Worm (Caenorhabditis elegans) whole organism, L4 larva: ENCODE results near the gene daf-38.
A peak's percentile ranks its signal among the peaks of the same experiment; 100 is the strongest.

Experiments
- R02D3.7 ChIP-seq: fragments of 150-350 bp; sonication (generic microtip); optimal IDR thresholded peaks from 3 replicates; lab custom pipeline; 2014; ENCODE audit warnings: missing biosample characterization, missing genetic modification characterization
- T20F7.1 ChIP-seq: fragments of 200-800 bp; sonication (Bioruptor generic); optimal IDR thresholded peaks from 2 replicates; lab custom pipeline; 2018; ENCODE audit warnings: mild to moderate bottlenecking, missing genetic modification characterization, missing compliant biosample characterization
- attf-4 ChIP-seq: sonication (generic microtip); optimal IDR thresholded peaks from 3 replicates; lab custom pipeline; 2017; ENCODE audit warnings: missing biosample characterization, missing genetic modification characterization
- ceh-28 ChIP-seq: fragments of 150-350 bp; optimal IDR thresholded peaks from 2 replicates; lab custom pipeline; 2014; ENCODE audit warnings: missing biosample characterization, missing genetic modification reagents, missing genetic modification characterization
- ceh-32 ChIP-seq: sonication (generic microtip); optimal IDR thresholded peaks from 2 replicates; lab custom pipeline; 2016; ENCODE audit warnings: mild to moderate bottlenecking, missing genetic modification characterization, missing compliant biosample characterization; ENCODE audit not compliant: poor library complexity
- cey-2 ChIP-seq: sonication (generic microtip); optimal IDR thresholded peaks from 3 replicates; lab custom pipeline; 2017; ENCODE audit warnings: missing genetic modification characterization, mild to moderate bottlenecking, missing compliant biosample characterization, antibody characterized with exemption, borderline replicate concordance; ENCODE audit not compliant: insufficient read depth
- ctbp-1 ChIP-seq: fragments of 200-800 bp; sonication (Bioruptor generic); IDR thresholded peaks from 2 replicates; pipeline ENCODE4 v1.3.6; 2022; ENCODE audit warnings: missing genetic modification reagents, missing genetic modification characterization, missing compliant biosample characterization
- dmd-8 ChIP-seq: fragments of 200-800 bp; sonication (Bioruptor generic); IDR thresholded peaks from 2 replicates; pipeline ENCODE4 v1.3.6; 2022; ENCODE audit warnings: missing genetic modification characterization, missing compliant biosample characterization
- dve-1 ChIP-seq: sonication (generic microtip); optimal IDR thresholded peaks from 2 replicates; lab custom pipeline; 2017; ENCODE audit warnings: antibody characterized with exemption, mild to moderate bottlenecking, missing genetic modification characterization, missing compliant biosample characterization; ENCODE audit not compliant: insufficient read depth
- egl-43 ChIP-seq: fragments of 200-800 bp; sonication (Bioruptor generic); IDR thresholded peaks from 2 replicates; pipeline ENCODE4 v1.3.6; 2022; ENCODE audit warnings: missing genetic modification reagents, missing genetic modification characterization, missing compliant biosample characterization
- fos-1 ChIP-seq: fragments of 150-350 bp; optimal IDR thresholded peaks from 2 replicates; lab custom pipeline; 2014; ENCODE audit warnings: missing biosample characterization, missing genetic modification characterization
- hif-1 ChIP-seq, 2 experiments: sonication (generic microtip); optimal IDR thresholded peaks; 2 replicates each; lab custom pipeline; 2016 to 2017; ENCODE audit warnings: missing compliant biosample characterization in 2 of 2, missing genetic modification characterization in 2 of 2, missing genetic modification reagents in 2 of 2, missing genotype in 2 of 2, mild to moderate bottlenecking in 1 of 2
- hmg-1.1 ChIP-seq: fragments of 200-800 bp; sonication (Bioruptor generic); IDR thresholded peaks from 2 replicates; pipeline ENCODE4 v1.3.6; 2022; ENCODE audit warnings: missing genetic modification reagents, missing genetic modification characterization, missing compliant biosample characterization
- jun-1 ChIP-seq: fragments of 150-350 bp; optimal IDR thresholded peaks from 2 replicates; lab custom pipeline; 2014; ENCODE audit warnings: missing biosample characterization, missing genetic modification reagents, missing genetic modification characterization
- lim-7 ChIP-seq: fragments of 200-800 bp; sonication (Bioruptor generic); IDR thresholded peaks from 2 replicates; pipeline ENCODE4 v1.3.6; 2022; ENCODE audit warnings: missing genetic modification characterization, missing compliant biosample characterization
- lin-13 ChIP-seq: fragments of 150-350 bp; optimal IDR thresholded peaks from 2 replicates; lab custom pipeline; 2014; ENCODE audit warnings: missing biosample characterization, missing genetic modification reagents, missing genetic modification characterization
- lin-29 ChIP-seq: fragments of 200-800 bp; sonication (Bioruptor generic); IDR thresholded peaks from 2 replicates; pipeline ENCODE4 v1.3.6; 2022; ENCODE audit warnings: missing genetic modification reagents, missing genetic modification characterization, missing compliant biosample characterization
- lin-38 ChIP-seq: fragments of 200-800 bp; sonication (Bioruptor generic); IDR thresholded peaks from 2 replicates; pipeline ENCODE4 v1.3.6; 2022; ENCODE audit warnings: missing genetic modification reagents, missing genetic modification characterization, missing compliant biosample characterization
- madf-5 ChIP-seq, 2 experiments: fragments of 200-800 bp; sonication (Bioruptor generic); IDR thresholded peaks; 2 replicates each; pipeline ENCODE4 v1.3.6; 2022; ENCODE audit warnings: missing compliant biosample characterization in 2 of 2, missing genetic modification characterization in 2 of 2
- mdt-29 ChIP-seq: fragments of 200-800 bp; sonication (Bioruptor generic); IDR thresholded peaks from 2 replicates; pipeline ENCODE4 v1.3.6; 2022; ENCODE audit warnings: missing genetic modification reagents, missing genetic modification characterization, missing compliant biosample characterization
- mep-1 ChIP-seq: fragments of 150-350 bp; sonication (generic microtip); optimal IDR thresholded peaks from 3 replicates; lab custom pipeline; 2014; ENCODE audit warnings: missing biosample characterization, missing genetic modification characterization
- nhr-111 ChIP-seq: fragments of 200-800 bp; sonication (Bioruptor generic); optimal IDR thresholded peaks from 2 replicates; lab custom pipeline; 2018; ENCODE audit warnings: mild to moderate bottlenecking, missing genetic modification characterization, missing compliant biosample characterization
- nhr-28 ChIP-seq: fragments of 150-350 bp; optimal IDR thresholded peaks from 2 replicates; lab custom pipeline; 2014; ENCODE audit warnings: missing biosample characterization, missing genetic modification characterization
- nhr-42 ChIP-seq: fragments of 200-800 bp; sonication (Bioruptor generic); IDR thresholded peaks from 2 replicates; pipeline ENCODE4 v1.3.6; 2022; ENCODE audit warnings: missing genetic modification characterization, missing compliant biosample characterization
- nhr-76 ChIP-seq: fragments of 150-350 bp; optimal IDR thresholded peaks from 2 replicates; lab custom pipeline; 2014; ENCODE audit warnings: missing biosample characterization, missing genetic modification characterization
- pqm-1 ChIP-seq: sonication (generic microtip); optimal IDR thresholded peaks from 2 replicates; lab custom pipeline; 2017; ENCODE audit warnings: missing biosample characterization, missing genetic modification characterization
- set-16 ChIP-seq: fragments of 200-800 bp; sonication (Bioruptor generic); IDR thresholded peaks from 2 replicates; pipeline ENCODE4 v1.3.6; 2022; ENCODE audit warnings: missing genetic modification reagents, missing genetic modification characterization, missing compliant biosample characterization
- skn-1 ChIP-seq: fragments of 150-350 bp; optimal IDR thresholded peaks from 2 replicates; lab custom pipeline; 2014; ENCODE audit warnings: missing biosample characterization, missing genetic modification characterization
- snpc-1.2 ChIP-seq: fragments of 200-800 bp; sonication (Bioruptor generic); IDR thresholded peaks from 2 replicates; pipeline ENCODE4 v1.3.6; 2022; ENCODE audit warnings: missing genetic modification reagents, missing genetic modification characterization, missing compliant biosample characterization
- snpc-4 ChIP-seq: fragments of 150-350 bp; optimal IDR thresholded peaks from 2 replicates; lab custom pipeline; 2014; ENCODE audit warnings: missing biosample characterization, missing genetic modification characterization
- tag-97 ChIP-seq: fragments of 200-800 bp; sonication (Bioruptor generic); IDR thresholded peaks from 2 replicates; pipeline ENCODE4 v1.3.6; 2022; ENCODE audit warnings: missing genetic modification characterization, missing compliant biosample characterization
- unc-39 ChIP-seq: sonication (generic microtip); optimal IDR thresholded peaks from 2 replicates; lab custom pipeline; 2017; ENCODE audit warnings: missing biosample characterization, missing genetic modification characterization
- vab-7 ChIP-seq: fragments of 200-800 bp; sonication (Bioruptor generic); IDR thresholded peaks from 2 replicates; pipeline ENCODE4 v1.3.6; 2022; ENCODE audit warnings: missing genetic modification reagents, missing genetic modification characterization, missing compliant biosample characterization
- zfp-2 ChIP-seq: sonication (generic microtip); optimal IDR thresholded peaks from 2 replicates; lab custom pipeline; 2016; ENCODE audit warnings: mild to moderate bottlenecking, missing genetic modification characterization, missing compliant biosample characterization

Gene daf-38

ce11 chrIV:15852875-15853793 is 33.3 kb downstream of the daf-38 start:
- TF ChIP-seq snpc-1.2 (GFP tag; lab: Robert Waterston, UW) (peak; percentile 78), lim-7 (GFP tag; lab: Robert Waterston, UW) (0 out of 2 replicates have a peak, but pooled peaks have one; percentile 16), egl-43 (GFP tag; lab: Robert Waterston, UW) (peak; percentile 59; the same call in 1 of the 2 replicates), mdt-29 (GFP tag; lab: Robert Waterston, UW) (0 out of 2 replicates have a peak, but pooled peaks have one; percentile 6), dve-1 (peak; percentile 2), fos-1 (tag; lab: Kevin White, UChicago) (no peak), vab-7 (GFP tag; lab: Robert Waterston, UW) (no peak), hif-1 (tag; optimal IDR thresholded peaks at IDR 0.05; lab: Kevin White, UChicago) (no peak), set-16 (GFP tag; lab: Robert Waterston, UW) (peak; percentile 47; the same call in 1 of the 2 replicates)

- peak; percentile 49; the same call in 1 of the 2 replicates for TF ChIP-seq snpc-1.2 (GFP tag; lab: Robert Waterston, UW)
- TF ChIP-seq lin-38 (GFP tag; lab: Robert Waterston, UW): peak; percentile 22; the same call in 1 of the 2 replicates
- TF ChIP-seq lin-29 (GFP tag; lab: Robert Waterston, UW): no peak
- 0 out of 4 replicates have a peak, but pooled peaks of 1 of the 2 experiments have one; percentile 4 for TF ChIP-seq madf-5 (GFP tag; IDR thresholded peaks at IDR 0.05; lab: Robert Waterston, UW)
- TF ChIP-seq set-16 (GFP tag; lab: Robert Waterston, UW): peak; percentile 98
- TF ChIP-seq nhr-42: no peak
- no peak for TF ChIP-seq nhr-28
- no peak for TF ChIP-seq ctbp-1 (GFP tag; lab: Robert Waterston, UW)
Measured at ce11 chrIV:15853820-15854426, 34.1 kb downstream of the daf-38 start.

- TF ChIP-seq snpc-1.2 (GFP tag; lab: Robert Waterston, UW): 0 out of 2 replicates have a peak, but pooled peaks have one; percentile 33
- no peak for TF ChIP-seq nhr-111
- TF ChIP-seq zfp-2: no peak
- no peak for TF ChIP-seq ceh-32 (tag; lab: Kevin White, UChicago)
- TF ChIP-seq T20F7.1: no peak
- no peak for TF ChIP-seq lim-7 (GFP tag; lab: Robert Waterston, UW)
- no peak for TF ChIP-seq dve-1
Measured at ce11 chrIV:15861499-15861898, 41.6 kb downstream of the daf-38 start.

- TF ChIP-seq cey-2 (tag; lab: Kevin White, UChicago) (no peak), ctbp-1 (GFP tag; lab: Robert Waterston, UW) (no peak), nhr-76 (tag; lab: Kevin White, UChicago) (no peak), snpc-4 (no peak), tag-97 (no peak), snpc-1.2 (GFP tag; lab: Robert Waterston, UW) (peak; percentile 69)
Measured at ce11 chrIV:15868288-15868687, 48.4 kb downstream of the daf-38 start.

ce11 chrIV:15870356-15870755 is 50.5 kb downstream of the daf-38 start, which contains the start of gene Y105C5B.1:
Gene Y105C5B.1, plus strand, starts transcription at chrIV:15870656.
- no peak for TF ChIP-seq dmd-8
- TF ChIP-seq jun-1 (tag; lab: Kevin White, UChicago): no peak
- TF ChIP-seq R02D3.7: no peak
- TF ChIP-seq pqm-1 (tag; lab: Kevin White, UChicago): no peak
- TF ChIP-seq unc-39 (tag; lab: Kevin White, UChicago): no peak
- TF ChIP-seq skn-1 (tag; lab: Kevin White, UChicago): no peak
- TF ChIP-seq mep-1 (tag; lab: Kevin White, UChicago): no peak
- no peak for TF ChIP-seq ceh-28
- TF ChIP-seq hmg-1.1 (GFP tag; lab: Robert Waterston, UW): no peak
- no peak for TF ChIP-seq lin-13 (GFP tag; lab: Kevin White, UChicago)
- TF ChIP-seq attf-4 (tag; lab: Kevin White, UChicago): no peak
- TF ChIP-seq, all 104 proteins: peak for 0
